Fruit fly (Drosophila melanogaster) whole organism, embryonic: Measurements from ENCODE around the gene VhaM9.7-c.

Experiments used
- CG10565 ChIP-seq: fragments of 200-800 bp; sonication (Bioruptor generic); optimal IDR thresholded peaks from 3 replicates; lab custom pipeline; 2016; ENCODE audit warnings: missing biosample characterization, mild to moderate bottlenecking, missing genetic modification characterization
- CG12104 ChIP-seq: fragments of 200-800 bp; sonication (Bioruptor generic); optimal IDR thresholded peaks from 3 replicates; lab custom pipeline; 2016; ENCODE audit warnings: missing biosample characterization, missing genetic modification characterization
- CG15011 ChIP-seq: fragments of 200-800 bp; sonication (Bioruptor generic); optimal IDR thresholded peaks from 3 replicates; lab custom pipeline; 2018; ENCODE audit warnings: missing biosample characterization, mild to moderate bottlenecking, missing genetic modification characterization
- CG16863 ChIP-seq: fragments of 200-800 bp; sonication (Bioruptor generic); optimal IDR thresholded peaks from 3 replicates; lab custom pipeline; 2016; ENCODE audit warnings: missing biosample characterization, missing genetic modification characterization
- CG17802 ChIP-seq: fragments of 200-800 bp; sonication (Bioruptor generic); optimal IDR thresholded peaks from 2 replicates; lab custom pipeline; 2018; ENCODE audit warnings: missing biosample characterization, mild to moderate bottlenecking, missing genetic modification characterization, moderate library complexity
- CG18011 ChIP-seq: fragments of 200-800 bp; sonication (Bioruptor generic); optimal IDR thresholded peaks from 2 replicates; lab custom pipeline; 2017; ENCODE audit warnings: missing biosample characterization, missing genetic modification characterization, mild to moderate bottlenecking, moderate library complexity, missing genotype
- CG2199 ChIP-seq: fragments of 200-800 bp; sonication (Bioruptor generic); IDR thresholded peaks from 3 replicates; pipeline ENCODE4 v1.3.6; 2022; ENCODE audit warnings: missing biosample characterization, missing genetic modification characterization
- CG30431 ChIP-seq: fragments of 200-800 bp; sonication (Bioruptor generic); optimal IDR thresholded peaks from 2 replicates; lab custom pipeline; 2017; ENCODE audit warnings: missing biosample characterization, missing genetic modification characterization
- CG31441 ChIP-seq: fragments of 200-800 bp; sonication (Bioruptor generic); IDR thresholded peaks from 2 replicates; pipeline ENCODE4 v1.3.6; 2022; ENCODE audit warnings: missing biosample characterization, missing genetic modification characterization
- CG3281 ChIP-seq: fragments of 200-800 bp; sonication (Bioruptor generic); optimal IDR thresholded peaks from 3 replicates; lab custom pipeline; 2017; ENCODE audit warnings: missing biosample characterization, mild to moderate bottlenecking, missing genetic modification characterization
- CG3995 ChIP-seq: fragments of 200-800 bp; sonication (Bioruptor generic); optimal IDR thresholded peaks from 3 replicates; lab custom pipeline; 2016; ENCODE audit warnings: missing biosample characterization, missing genetic modification characterization
- CG7786 ChIP-seq: fragments of 200-800 bp; sonication (Bioruptor generic); optimal IDR thresholded peaks from 2 replicates; lab custom pipeline; 2016; ENCODE audit warnings: missing biosample characterization, missing genetic modification characterization
- CG9932 ChIP-seq: fragments of 200-800 bp; sonication (Bioruptor generic); IDR thresholded peaks from 2 replicates; pipeline ENCODE4 v1.3.6; 2022; ENCODE audit warnings: missing biosample characterization, missing genetic modification characterization
- CTCF ChIP-seq: fragments of 200-800 bp; sonication (Bioruptor generic); optimal IDR thresholded peaks from 2 replicates; lab custom pipeline; 2017; ENCODE audit warnings: missing biosample characterization, mild to moderate bottlenecking, missing genetic modification characterization, moderate library complexity
- CrebB ChIP-seq: fragments of 200-800 bp; sonication (Bioruptor generic); optimal IDR thresholded peaks from 3 replicates; lab custom pipeline; 2018; ENCODE audit warnings: missing biosample characterization, mild to moderate bottlenecking, missing genetic modification characterization
- D19B ChIP-seq: fragments of 200-800 bp; sonication (Bioruptor generic); optimal IDR thresholded peaks from 2 replicates; lab custom pipeline; 2017; ENCODE audit warnings: missing biosample characterization, mild to moderate bottlenecking, missing genetic modification characterization
- HmgD ChIP-seq: fragments of 200-800 bp; sonication (Bioruptor generic); optimal IDR thresholded peaks from 3 replicates; lab custom pipeline; 2016; ENCODE audit warnings: missing biosample characterization, missing genetic modification characterization
- Mes4 ChIP-seq: fragments of 200-800 bp; sonication (Bioruptor generic); optimal IDR thresholded peaks from 2 replicates; lab custom pipeline; 2016; ENCODE audit warnings: missing biosample characterization, missing genetic modification characterization
- Opbp ChIP-seq: fragments of 200-800 bp; sonication (Bioruptor generic); IDR thresholded peaks from 3 replicates; pipeline ENCODE4 v1.3.6; 2022; ENCODE audit warnings: missing biosample characterization, missing genetic modification characterization; ENCODE audit not compliant: partially characterized antibody
- PHDP ChIP-seq: fragments of 200-800 bp; sonication (Bioruptor generic); optimal IDR thresholded peaks from 3 replicates; lab custom pipeline; 2018; ENCODE audit warnings: missing biosample characterization, mild to moderate bottlenecking, missing genetic modification characterization, moderate library complexity
- Pdp1 ChIP-seq, 2 experiments: fragments of 200-800 bp; sonication (Bioruptor generic); optimal IDR thresholded peaks; 3 replicates each; lab custom pipeline; 2016; ENCODE audit warnings: missing biosample characterization in 2 of 2, missing genetic modification characterization in 2 of 2, mild to moderate bottlenecking in 1 of 2, moderate library complexity in 1 of 2
- Ptx1 ChIP-seq: fragments of 200-800 bp; sonication (Bioruptor generic); IDR thresholded peaks from 2 replicates; pipeline ENCODE4 v1.3.6; 2022; ENCODE audit warnings: missing biosample characterization, missing genetic modification characterization
- Sox102F ChIP-seq: fragments of 200-800 bp; sonication (Bioruptor generic); optimal IDR thresholded peaks from 2 replicates; lab custom pipeline; 2018; ENCODE audit warnings: missing biosample characterization, mild to moderate bottlenecking, missing genetic modification characterization, moderate library complexity
- Taf1 ChIP-seq: fragments of 200-800 bp; sonication (Bioruptor generic); IDR thresholded peaks from 2 replicates; pipeline ENCODE4 v1.3.6; 2022; ENCODE audit warnings: missing biosample characterization, missing genetic modification characterization
- Tbp ChIP-seq: fragments of >200 bp; optimal IDR thresholded peaks from 2 replicates; lab custom pipeline; 2018; ENCODE audit warnings: missing biosample characterization, missing genetic modification characterization
- az2 ChIP-seq: fragments of 200-800 bp; sonication (Bioruptor generic); optimal IDR thresholded peaks from 3 replicates; lab custom pipeline; 2016; ENCODE audit warnings: missing biosample characterization, missing genetic modification characterization
- chinmo ChIP-seq: fragments of 200-800 bp; sonication (Bioruptor generic); IDR thresholded peaks from 4 replicates; pipeline ENCODE4 v1.3.6; 2022; ENCODE audit warnings: missing biosample characterization, missing genetic modification characterization; ENCODE audit not compliant: partially characterized antibody
- corto ChIP-seq: fragments of 200-800 bp; sonication (Bioruptor generic); optimal IDR thresholded peaks from 2 replicates; lab custom pipeline; 2016; ENCODE audit warnings: missing biosample characterization, mild to moderate bottlenecking, missing genetic modification characterization, moderate library complexity
- croc ChIP-seq: fragments of 200-800 bp; sonication (Bioruptor generic); conservative IDR thresholded peaks from 3 replicates; pipeline ENCODE4 v1.3.6; 2022; ENCODE audit warnings: missing biosample characterization, missing genetic modification characterization
- da ChIP-seq: fragments of 200-800 bp; sonication (Bioruptor generic); optimal IDR thresholded peaks from 2 replicates; lab custom pipeline; 2016; ENCODE audit warnings: missing biosample characterization, missing genetic modification characterization
- dan ChIP-seq: fragments of 200-800 bp; sonication (Bioruptor generic); IDR thresholded peaks from 2 replicates; pipeline ENCODE4 v1.3.6; 2022; ENCODE audit warnings: missing biosample characterization, missing genetic modification characterization
- dmrt11E ChIP-seq: fragments of 200-800 bp; sonication (Bioruptor generic); optimal IDR thresholded peaks from 3 replicates; lab custom pipeline; 2018; ENCODE audit warnings: missing biosample characterization, mild to moderate bottlenecking, missing genetic modification characterization, moderate library complexity
- fd64A ChIP-seq: fragments of 200-800 bp; sonication (Bioruptor generic); optimal IDR thresholded peaks from 3 replicates; lab custom pipeline; 2018; ENCODE audit warnings: missing biosample characterization, mild to moderate bottlenecking, missing genetic modification characterization
- gsb ChIP-seq: fragments of 200-800 bp; sonication (Bioruptor generic); IDR thresholded peaks from 2 replicates; pipeline ENCODE4 v1.3.6; 2022; ENCODE audit warnings: missing biosample characterization, missing genetic modification characterization
- hth ChIP-seq: fragments of >200 bp; optimal IDR thresholded peaks from 2 replicates; lab custom pipeline; 2017; ENCODE audit warnings: inconsistent platforms
- kay ChIP-seq: fragments of 200-800 bp; sonication (Bioruptor generic); optimal IDR thresholded peaks from 2 replicates; lab custom pipeline; 2016; ENCODE audit warnings: missing biosample characterization, missing genetic modification characterization
- lilli ChIP-seq: fragments of 200-800 bp; sonication (Bioruptor generic); optimal IDR thresholded peaks from 3 replicates; lab custom pipeline; 2016; ENCODE audit warnings: missing biosample characterization, missing genetic modification characterization
- mirr ChIP-seq: fragments of 200-800 bp; sonication (Bioruptor generic); optimal IDR thresholded peaks from 3 replicates; lab custom pipeline; 2018; ENCODE audit warnings: missing biosample characterization, mild to moderate bottlenecking, missing genetic modification characterization
- nerfin-1 ChIP-seq: fragments of 200-800 bp; sonication (Bioruptor generic); optimal IDR thresholded peaks from 3 replicates; lab custom pipeline; 2019; ENCODE audit warnings: missing biosample characterization, mild to moderate bottlenecking, missing genetic modification characterization, moderate library complexity
- otp ChIP-seq: fragments of 200-800 bp; sonication (Bioruptor generic); IDR thresholded peaks from 3 replicates; pipeline ENCODE4, ENCODE4 v1.3.6; 2022; ENCODE audit warnings: missing biosample characterization, missing genetic modification characterization
- pb ChIP-seq: fragments of 200-800 bp; sonication (Bioruptor generic); optimal IDR thresholded peaks from 3 replicates; lab custom pipeline; 2016; ENCODE audit warnings: missing biosample characterization, missing genetic modification characterization
- pnt ChIP-seq: fragments of 200-800 bp; sonication (Bioruptor generic); optimal IDR thresholded peaks from 3 replicates; lab custom pipeline; 2016; ENCODE audit warnings: missing biosample characterization, missing genetic modification characterization
- prd ChIP-seq, 3 experiments: fragments of >200 bp in 2 of 3; fragments of 200-800 bp in 1 of 3; sonication (Bioruptor generic) in 1 of 3; optimal IDR thresholded peaks in 2 of 3; IDR thresholded peaks in 1 of 3; 2 replicates in 2 of 3; 3 replicates in 1 of 3; pipeline versions ENCODE4 v1.3.6 to Lab custom; 2017 to 2022; ENCODE audit warnings: missing biosample characterization in 1 of 3, missing genetic modification characterization in 1 of 3
- pros ChIP-seq: fragments of 200-800 bp; sonication (Bioruptor generic); optimal IDR thresholded peaks from 3 replicates; lab custom pipeline; 2019; ENCODE audit warnings: missing biosample characterization, mild to moderate bottlenecking, missing genetic modification characterization, moderate library complexity
- pzg ChIP-seq: fragments of 200-800 bp; sonication (Bioruptor generic); optimal IDR thresholded peaks from 3 replicates; lab custom pipeline; 2018; ENCODE audit warnings: missing biosample characterization, mild to moderate bottlenecking, missing genetic modification characterization, moderate library complexity
- sisA ChIP-seq: fragments of 200-800 bp; sonication (Bioruptor generic); IDR thresholded peaks from 2 replicates; pipeline ENCODE4 v1.3.6; 2022; ENCODE audit warnings: missing biosample characterization, missing genetic modification characterization
- slou ChIP-seq: fragments of 200-800 bp; sonication (Bioruptor generic); optimal IDR thresholded peaks from 3 replicates; lab custom pipeline; 2016; ENCODE audit warnings: missing biosample characterization, missing genetic modification characterization
- so ChIP-seq: fragments of 200-800 bp; sonication (Bioruptor generic); IDR thresholded peaks from 3 replicates; pipeline ENCODE4 v1.3.6; 2022; ENCODE audit warnings: missing biosample characterization, missing genetic modification characterization
- tgo ChIP-seq: fragments of 200-800 bp; sonication (Bioruptor generic); IDR thresholded peaks from 3 replicates; pipeline ENCODE4 v1.3.6; 2022; ENCODE audit warnings: missing biosample characterization, missing genetic modification characterization
- tna ChIP-seq: fragments of 200-800 bp; sonication (Bioruptor generic); IDR thresholded peaks from 2 replicates; pipeline ENCODE4 v1.3.6; 2022; ENCODE audit warnings: missing biosample characterization, missing genetic modification characterization; ENCODE audit not compliant: partially characterized antibody
- usp ChIP-seq: fragments of >200 bp; optimal IDR thresholded peaks from 2 replicates; lab custom pipeline; 2017; ENCODE audit warnings: missing biosample characterization, missing genetic modification characterization
- vfl ChIP-seq: fragments of 200-800 bp; sonication (Bioruptor generic); optimal IDR thresholded peaks from 2 replicates; lab custom pipeline; 2016; ENCODE audit warnings: missing biosample characterization, missing genetic modification characterization
- wdn ChIP-seq: fragments of 200-800 bp; sonication (Bioruptor generic); IDR thresholded peaks from 2 replicates; pipeline ENCODE4 v1.3.6; 2022; ENCODE audit warnings: missing biosample characterization, missing genetic modification characterization

The VhaM9.7-c gene

dm6 chr3L:4227164-4227563 lies 40.5 kb upstream of the VhaM9.7-c start, which contains the start of gene CG46460:
CG46460 (minus strand) TSS chr3L:4227302.
- TF ChIP-seq az2 (no peak), pros (GFP tag; lab: Kevin White, UChicago) (no peak), CG7786 (GFP tag; lab: Kevin White, UChicago) (no peak), slou (GFP tag; lab: Kevin White, UChicago) (no peak), nerfin-1 (tag; lab: Kevin White, UChicago) (no peak), CG3995 (GFP tag; lab: Kevin White, UChicago) (no peak), Tbp (GFP tag; lab: Kevin White, UChicago) (no peak), croc (GFP tag; lab: Robert Waterston, UW) (no peak), wdn (GFP tag; lab: Robert Waterston, UW) (no peak), CG10565 (GFP tag; lab: Kevin White, UChicago) (no peak), hth (lab: Kevin White, UChicago) (no peak), da (no peak), Ptx1 (GFP tag; lab: Robert Waterston, UW) (no peak), so (GFP tag; lab: Robert Waterston, UW) (peak; percentile 67; the same call in 2 of the 3 replicates), gsb (no peak), CG3281 (GFP tag; lab: Kevin White, UChicago) (no peak), CG12104 (no peak), pnt (GFP tag; lab: Kevin White, UChicago) (no peak), CrebB (tag; lab: Kevin White, UChicago) (no peak), Taf1 (GFP tag; lab: Robert Waterston, UW) (no peak), D19B (GFP tag; lab: Kevin White, UChicago) (no peak), tgo (no peak), lilli (GFP tag; lab: Kevin White, UChicago) (no peak), CG9932 (no peak), CG30431 (no peak), CG31441 (GFP tag; lab: Robert Waterston, UW) (no peak), pzg (GFP tag; lab: Kevin White, UChicago) (no peak), chinmo (GFP tag; lab: Robert Waterston, UW) (peak; percentile 84; the same call in 3 of the 4 replicates), fd64A (no peak), usp (GFP tag; lab: Kevin White, UChicago) (no peak), CG16863 (no peak), corto (GFP tag; lab: Kevin White, UChicago) (no peak), CG17802 (no peak), PHDP (tag; lab: Kevin White, UChicago) (no peak), Opbp (GFP tag; lab: Robert Waterston, UW) (peak; percentile 43; the same call in 1 of the 3 replicates), dmrt11E (tag; lab: Kevin White, UChicago) (no peak), mirr (GFP tag; lab: Kevin White, UChicago) (no peak), sisA (no peak), prd (optimal IDR thresholded peaks at IDR 0.05; lab: Kevin White, UChicago) (no peak), prd (GFP tag; IDR thresholded peaks at IDR 0.05; lab: Robert Waterston, UW) (peak; percentile 10; the same call in 1 of the 3 replicates), Pdp1 (GFP tag; optimal IDR thresholded peaks at IDR 0.05; lab: Kevin White, UChicago) (no peak), otp (GFP tag; lab: Robert Waterston, UW) (no peak), tna (no peak), dan (GFP tag; lab: Robert Waterston, UW) (no peak), CG2199 (no peak), pb (GFP tag; lab: Kevin White, UChicago) (no peak), Mes4 (GFP tag; lab: Kevin White, UChicago) (no peak), Sox102F (GFP tag; lab: Kevin White, UChicago) (no peak), CG15011 (GFP tag; lab: Kevin White, UChicago) (no peak), vfl (no peak), CG18011 (no peak), HmgD (GFP tag; lab: Kevin White, UChicago) (no peak), CTCF (GFP tag; lab: Kevin White, UChicago) (no peak), kay (GFP tag; lab: Kevin White, UChicago) (no peak)
